Worm (Caenorhabditis elegans) whole organism, L3 larva: ENCODE data around the gene txt-11.
"Not testable (repeated sequence)": the region's sequence is repeated elsewhere in the genome, so short reads cannot be mapped to it uniquely, and the experiment has no call there.

Experiments
- R02D3.7 ChIP-seq: fragments of 150-350 bp; optimal IDR thresholded peaks from 2 replicates; lab custom pipeline; 2014; ENCODE audit warnings: missing biosample characterization, missing genetic modification characterization
- ama-1 ChIP-seq: fragments of 150-350 bp; optimal IDR thresholded peaks from 2 replicates; lab custom pipeline; 2018
- ceh-16 ChIP-seq: sonication (generic microtip); optimal IDR thresholded peaks from 2 replicates; lab custom pipeline; 2017; ENCODE audit warnings: missing biosample characterization, missing genetic modification characterization
- ceh-28 ChIP-seq: fragments of 150-350 bp; optimal IDR thresholded peaks from 2 replicates; lab custom pipeline; 2014; ENCODE audit warnings: missing biosample characterization, missing genetic modification reagents, missing genetic modification characterization
- ceh-9 ChIP-seq: sonication (generic microtip); optimal IDR thresholded peaks from 2 replicates; lab custom pipeline; 2018; ENCODE audit warnings: missing biosample characterization, missing genetic modification characterization
- daf-12 ChIP-seq: fragments of 150-350 bp; optimal IDR thresholded peaks from 2 replicates; lab custom pipeline; 2014; ENCODE audit warnings: missing biosample characterization, missing genetic modification reagents, missing genetic modification characterization
- egl-27 ChIP-seq: sonication (generic microtip); optimal IDR thresholded peaks from 4 replicates; lab custom pipeline; 2017; ENCODE audit warnings: missing biosample characterization, missing genetic modification reagents, missing genetic modification characterization
- egl-5 ChIP-seq: fragments of 150-350 bp; optimal IDR thresholded peaks from 2 replicates; lab custom pipeline; 2017; ENCODE audit warnings: missing biosample characterization, missing genetic modification reagents, missing genetic modification characterization, inconsistent platforms
- elt-1 ChIP-seq: fragments of 150-350 bp; optimal IDR thresholded peaks from 2 replicates; lab custom pipeline; 2014; ENCODE audit warnings: missing biosample characterization, missing genetic modification characterization
- elt-2 ChIP-seq: sonication (generic microtip); optimal IDR thresholded peaks from 2 replicates; lab custom pipeline; 2016; ENCODE audit warnings: missing genetic modification reagents, mild to moderate bottlenecking, missing genetic modification characterization, missing compliant biosample characterization
- elt-3 ChIP-seq, 3 experiments: fragments of 150-350 bp in 1 of 3; sonication (generic microtip) in 2 of 3; optimal IDR thresholded peaks; 2 replicates in 2 of 3; 4 replicates in 1 of 3; lab custom pipeline; 2014 to 2017; ENCODE audit warnings: missing biosample characterization in 3 of 3, missing genetic modification characterization in 3 of 3
- eor-1 ChIP-seq, 2 experiments: fragments of 150-350 bp; optimal IDR thresholded peaks; 2 replicates each; lab custom pipeline; 2014 to 2018; ENCODE audit warnings: missing biosample characterization in 2 of 2, missing genetic modification characterization in 2 of 2
- fkh-10 ChIP-seq: sonication (generic microtip); optimal IDR thresholded peaks from 2 replicates; lab custom pipeline; 2017; ENCODE audit warnings: missing biosample characterization, missing genetic modification reagents, missing genetic modification characterization
- fkh-2 ChIP-seq: fragments of 150-350 bp; optimal IDR thresholded peaks from 2 replicates; lab custom pipeline; 2014; ENCODE audit warnings: missing biosample characterization, missing genetic modification reagents, missing genetic modification characterization
- fos-1 ChIP-seq: fragments of 150-350 bp; optimal IDR thresholded peaks from 2 replicates; lab custom pipeline; 2014; ENCODE audit warnings: missing biosample characterization, missing genetic modification characterization
- hmg-11 ChIP-seq: sonication (generic microtip); optimal IDR thresholded peaks from 2 replicates; lab custom pipeline; 2016; ENCODE audit warnings: missing genetic modification characterization, missing compliant biosample characterization
- jun-1 ChIP-seq: fragments of 150-350 bp; optimal IDR thresholded peaks from 2 replicates; lab custom pipeline; 2014; ENCODE audit warnings: missing biosample characterization, missing genetic modification reagents, missing genetic modification characterization
- lin-15B ChIP-seq: fragments of 150-350 bp; optimal IDR thresholded peaks from 2 replicates; lab custom pipeline; 2014; ENCODE audit warnings: missing biosample characterization, missing genetic modification characterization
- lin-39 ChIP-seq: fragments of 150-350 bp; optimal IDR thresholded peaks from 2 replicates; lab custom pipeline; 2018; ENCODE audit warnings: missing biosample characterization, missing genetic modification reagents, missing genetic modification characterization
- mdl-1 ChIP-seq: fragments of 150-350 bp; optimal IDR thresholded peaks from 2 replicates; lab custom pipeline; 2014; ENCODE audit warnings: missing biosample characterization, missing genetic modification characterization
- mml-1 ChIP-seq: fragments of 150-350 bp; sonication (generic microtip); optimal IDR thresholded peaks from 3 replicates; lab custom pipeline; 2014; ENCODE audit warnings: missing biosample characterization, missing genetic modification characterization
- nhr-11 ChIP-seq: fragments of 150-350 bp; optimal IDR thresholded peaks from 2 replicates; lab custom pipeline; 2014; ENCODE audit warnings: missing biosample characterization, missing genetic modification characterization
- nhr-12 ChIP-seq: fragments of 150-350 bp; optimal IDR thresholded peaks from 2 replicates; lab custom pipeline; 2014; ENCODE audit warnings: missing biosample characterization, missing genetic modification characterization
- nhr-23 ChIP-seq: fragments of 150-350 bp; optimal IDR thresholded peaks from 2 replicates; lab custom pipeline; 2014; ENCODE audit warnings: missing biosample characterization, missing genetic modification reagents, missing genetic modification characterization
- nhr-237 ChIP-seq: fragments of 150-350 bp; optimal IDR thresholded peaks from 2 replicates; lab custom pipeline; 2014; ENCODE audit warnings: missing biosample characterization, missing genetic modification characterization
- nhr-25 ChIP-seq: sonication (generic microtip); optimal IDR thresholded peaks from 2 replicates; lab custom pipeline; 2017; ENCODE audit warnings: missing biosample characterization, missing genetic modification characterization
- nhr-28 ChIP-seq: fragments of 150-350 bp; optimal IDR thresholded peaks from 2 replicates; lab custom pipeline; 2014; ENCODE audit warnings: missing biosample characterization, missing genetic modification characterization
- nhr-43 ChIP-seq: sonication (generic microtip); optimal IDR thresholded peaks from 2 replicates; lab custom pipeline; 2016; ENCODE audit warnings: mild to moderate bottlenecking, missing genetic modification characterization, missing compliant biosample characterization; ENCODE audit not compliant: poor library complexity, severe bottlenecking
- nhr-76 ChIP-seq: fragments of 150-350 bp; sonication (generic microtip); optimal IDR thresholded peaks from 5 replicates; lab custom pipeline; 2014; ENCODE audit warnings: missing biosample characterization, missing genetic modification characterization
- nhr-77 ChIP-seq: fragments of 150-350 bp; optimal IDR thresholded peaks from 2 replicates; lab custom pipeline; 2014; ENCODE audit warnings: missing biosample characterization, missing genetic modification characterization
- pha-4 ChIP-seq: fragments of 150-350 bp; optimal IDR thresholded peaks from 2 replicates; lab custom pipeline; 2014; ENCODE audit warnings: missing biosample characterization, missing genetic modification reagents, missing genetic modification characterization
- pqm-1 ChIP-seq: fragments of 150-350 bp; optimal IDR thresholded peaks from 2 replicates; lab custom pipeline; 2017; ENCODE audit warnings: missing biosample characterization, missing genetic modification characterization, inconsistent platforms
- sea-2 ChIP-seq: fragments of 150-350 bp; sonication (generic microtip); optimal IDR thresholded peaks from 4 replicates; lab custom pipeline; 2014; ENCODE audit warnings: missing biosample characterization, missing genetic modification reagents, missing genetic modification characterization
- snpc-4 ChIP-seq: fragments of 150-350 bp; optimal IDR thresholded peaks from 2 replicates; lab custom pipeline; 2014; ENCODE audit warnings: missing biosample characterization, missing genetic modification characterization
- tbx-2 ChIP-seq: sonication (generic microtip); optimal IDR thresholded peaks from 2 replicates; lab custom pipeline; 2016; ENCODE audit warnings: mild to moderate bottlenecking, missing genetic modification characterization, missing compliant biosample characterization
- zag-1 ChIP-seq: fragments of 150-350 bp; optimal IDR thresholded peaks from 2 replicates; lab custom pipeline; 2014; ENCODE audit warnings: missing biosample characterization, missing genetic modification characterization
- ztf-11 ChIP-seq: fragments of 150-350 bp; optimal IDR thresholded peaks from 2 replicates; lab custom pipeline; 2014; ENCODE audit warnings: missing biosample characterization, missing genetic modification characterization
- ztf-4 ChIP-seq: fragments of 150-350 bp; optimal IDR thresholded peaks from 2 replicates; lab custom pipeline; 2014; ENCODE audit warnings: missing biosample characterization, missing genetic modification characterization

txt-11 gene

DNA sequence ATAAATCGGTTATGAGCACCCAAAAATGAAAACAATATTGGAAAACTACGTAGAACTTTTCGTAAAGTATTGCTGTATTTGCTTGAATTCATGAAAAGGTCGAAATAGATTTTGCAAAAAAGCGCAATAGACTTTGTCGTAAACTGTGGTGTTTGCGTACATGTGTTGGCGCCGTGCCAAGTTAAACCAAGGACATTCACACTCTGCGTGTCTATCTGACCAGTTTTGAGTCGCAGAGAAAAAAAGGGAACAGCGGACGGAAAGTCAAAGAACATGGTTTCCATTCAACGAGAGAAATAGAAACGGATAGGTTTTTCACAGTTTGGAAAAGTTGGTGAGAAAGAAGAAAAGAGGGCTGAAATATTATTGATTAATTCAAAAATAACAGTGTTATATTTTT is 22.1 kb upstream of the txt-11 start (continued):
- no peak for TF ChIP-seq daf-12 (tag; lab: Kevin White, UChicago)
- TF ChIP-seq pha-4 (tag; lab: Kevin White, UChicago) = no peak
- TF ChIP-seq nhr-77 (tag; lab: Kevin White, UChicago) = no peak
- TF ChIP-seq mml-1 (tag; lab: Kevin White, UChicago) = no peak
- peak; percentile 98 for TF ChIP-seq nhr-25 (tag; lab: Kevin White, UChicago)
- TF ChIP-seq nhr-43 (tag; lab: Kevin White, UChicago) = peak; percentile 94
- TF ChIP-seq eor-1 (tag; optimal IDR thresholded peaks at IDR 0.05; lab: Kevin White, UChicago) = no peak
- peak; percentile 95 for TF ChIP-seq nhr-23 (tag; lab: Kevin White, UChicago)
- TF ChIP-seq elt-1 (tag; lab: Kevin White, UChicago) = peak; percentile 64
- TF ChIP-seq lin-15B (tag; lab: Kevin White, UChicago) = peak; percentile 67
- TF ChIP-seq sea-2 (GFP tag; lab: Kevin White, UChicago) = no peak
- TF ChIP-seq ceh-28 (tag; lab: Kevin White, UChicago) = peak; percentile 31
- no peak for TF ChIP-seq ceh-16 (tag; lab: Kevin White, UChicago)
- TF ChIP-seq elt-2 = peak; percentile 52
- no peak for TF ChIP-seq nhr-237 (tag; lab: Kevin White, UChicago)
- TF ChIP-seq snpc-4 = peak; percentile 69
- no peak for TF ChIP-seq egl-27 (tag; lab: Kevin White, UChicago)
- peak; percentile 73 for TF ChIP-seq egl-5 (tag; lab: Kevin White, UChicago)
- no peak for TF ChIP-seq elt-3 (tag; optimal IDR thresholded peaks at IDR 0.05; lab: Kevin White, UChicago)

ce11 chrV:3394065-3394464 is 19.0 kb upstream of the txt-11 start:
- TF ChIP-seq ztf-4 (no peak), ztf-11 (tag; lab: Kevin White, UChicago) (no peak), zag-1 (tag; lab: Kevin White, UChicago) (no peak), tbx-2 (no peak), nhr-12 (tag; lab: Kevin White, UChicago) (no peak), fkh-10 (GFP tag; lab: Kevin White, UChicago) (no peak), nhr-77 (tag; lab: Kevin White, UChicago) (no peak), fos-1 (tag; lab: Kevin White, UChicago) (no peak), jun-1 (tag; lab: Kevin White, UChicago) (no peak), lin-39 (tag; lab: Kevin White, UChicago) (no peak), nhr-28 (tag; lab: Kevin White, UChicago) (no peak), hmg-11 (tag; lab: Kevin White, UChicago) (no peak), R02D3.7 (tag; lab: Kevin White, UChicago) (no peak), ceh-28 (tag; lab: Kevin White, UChicago) (no peak), mdl-1 (tag; lab: Kevin White, UChicago) (no peak), lin-15B (tag; lab: Kevin White, UChicago) (no peak), ama-1 (lab: Kevin White, UChicago) (no peak), egl-27 (tag; lab: Kevin White, UChicago) (no peak), pqm-1 (no peak)

- no peak for TF ChIP-seq nhr-28 (tag; lab: Kevin White, UChicago)
- TF ChIP-seq lin-15B (tag; lab: Kevin White, UChicago) = no peak
- TF ChIP-seq nhr-23 (tag; lab: Kevin White, UChicago) = no peak
- TF ChIP-seq hmg-11 (tag; lab: Kevin White, UChicago) = no peak
- no peak for TF ChIP-seq zag-1 (tag; lab: Kevin White, UChicago)
- no peak for TF ChIP-seq pha-4 (tag; lab: Kevin White, UChicago)
- no peak for TF ChIP-seq fkh-2 (tag; lab: Kevin White, UChicago)
- no peak for TF ChIP-seq lin-39 (tag; lab: Kevin White, UChicago)
- no peak for TF ChIP-seq pqm-1
- no peak for TF ChIP-seq snpc-4
- no peak for TF ChIP-seq fkh-10 (GFP tag; lab: Kevin White, UChicago)
- TF ChIP-seq nhr-11 (tag; lab: Kevin White, UChicago) = no peak
- TF ChIP-seq nhr-237 (tag; lab: Kevin White, UChicago) = no peak
Measured at ce11 chrV:3394694-3395240, 18.3 kb upstream of the txt-11 start, which contains the start of gene T20D4.15. Gene T20D4.15, minus strand, starts transcription at chrV:3394744.

ce11 chrV:3396765-3397164 is 16.3 kb upstream of the txt-11 start, which contains the start of gene T20D4.12:
Gene T20D4.12, plus strand, starts transcription at chrV:3397065.
- TF ChIP-seq eor-1 (tag; optimal IDR thresholded peaks at IDR 0.05; lab: Kevin White, UChicago); nhr-76; ceh-9: not testable (repeated sequence)
- TF ChIP-seq, all 47 proteins: peak for 0; not testable (repeated sequence) for 47
